Fruit fly (Drosophila melanogaster) whole organism, pupa: ENCODE results near the gene CG9030.

ENCODE experiments used
- CG8301 ChIP-seq: fragments of 200-800 bp; sonication (Bioruptor generic); optimal IDR thresholded peaks from 2 replicates; lab custom pipeline; 2018; ENCODE audit warnings: missing biosample characterization, mild to moderate bottlenecking, missing genetic modification characterization
- Pif1B ChIP-seq: fragments of 200-800 bp; sonication (Bioruptor generic); optimal IDR thresholded peaks from 3 replicates; lab custom pipeline; 2016; ENCODE audit warnings: missing biosample characterization, missing genetic modification characterization

dm6 chrX:14913706-14914303, 41.1 kb downstream of the CG9030 start, which contains the start of gene CG12398:
- TF ChIP-seq Pif1B (GFP tag; lab: Kevin White, UChicago) = no peak
- no peak for TF ChIP-seq CG8301 (tag; lab: Kevin White, UChicago)
